Fruit fly (Drosophila melanogaster): Measurements from ENCODE around the gene Lamtor4.

dm6 chr3L:3876861-3877260 is 19.8 kb upstream of the Lamtor4 start:
- TF ChIP-seq CG8478 (optimal IDR thresholded peaks at IDR 0.05) = no peak
- no peak for TF ChIP-seq CTCF (optimal IDR thresholded peaks at IDR 0.05)

Measured in S2 (cell line).